Worm (Caenorhabditis elegans) whole organism, L4 larva: ENCODE data around the gene dnc-1.

Experiments used
- D1046.2 ChIP-seq: fragments of 200-800 bp; sonication (Bioruptor generic); IDR thresholded peaks from 2 replicates; pipeline ENCODE4 v1.3.6; 2022; ENCODE audit warnings: missing genetic modification characterization, missing compliant biosample characterization
- F44E2.7 ChIP-seq: fragments of 200-800 bp; sonication (Bioruptor generic); IDR thresholded peaks from 2 replicates; pipeline ENCODE4 v2.1.2; 2022; ENCODE audit warnings: missing genetic modification characterization, missing compliant biosample characterization
- T20F7.1 ChIP-seq: fragments of 200-800 bp; sonication (Bioruptor generic); optimal IDR thresholded peaks from 2 replicates; lab custom pipeline; 2018; ENCODE audit warnings: mild to moderate bottlenecking, missing genetic modification characterization, missing compliant biosample characterization
- Y48G9A.11 ChIP-seq: fragments of 200-800 bp; sonication (Bioruptor generic); IDR thresholded peaks from 2 replicates; pipeline ENCODE4 v1.3.6; 2022; ENCODE audit warnings: missing genetic modification reagents, missing genetic modification characterization, missing compliant biosample characterization
- ZK546.5 ChIP-seq, 2 experiments: sonication (generic microtip); optimal IDR thresholded peaks; 2 replicates each; lab custom pipeline; 2017; ENCODE audit warnings: missing biosample characterization in 2 of 2, missing genetic modification characterization in 2 of 2
- aly-2 ChIP-seq: sonication (generic microtip); optimal IDR thresholded peaks from 2 replicates; lab custom pipeline; 2018; ENCODE audit warnings: missing biosample characterization, missing genetic modification characterization
- attf-4 ChIP-seq: sonication (generic microtip); optimal IDR thresholded peaks from 3 replicates; lab custom pipeline; 2017; ENCODE audit warnings: missing biosample characterization, missing genetic modification characterization
- ceh-20 ChIP-seq: fragments of 200-800 bp; sonication (Bioruptor generic); IDR thresholded peaks from 2 replicates; pipeline ENCODE4 v1.3.6; 2022; ENCODE audit warnings: missing genetic modification reagents, missing genetic modification characterization, missing compliant biosample characterization
- ceh-28 ChIP-seq: fragments of 150-350 bp; optimal IDR thresholded peaks from 2 replicates; lab custom pipeline; 2014; ENCODE audit warnings: missing biosample characterization, missing genetic modification reagents, missing genetic modification characterization
- ceh-44 ChIP-seq: fragments of 200-800 bp; sonication (Bioruptor generic); IDR thresholded peaks from 2 replicates; pipeline ENCODE4 v1.3.6; 2022; ENCODE audit warnings: missing genetic modification reagents, missing genetic modification characterization, missing compliant biosample characterization
- ceh-82 ChIP-seq: sonication (generic microtip); optimal IDR thresholded peaks from 2 replicates; lab custom pipeline; 2017; ENCODE audit warnings: missing biosample characterization, missing genetic modification characterization
- ctbp-1 ChIP-seq: fragments of 200-800 bp; sonication (Bioruptor generic); IDR thresholded peaks from 2 replicates; pipeline ENCODE4 v1.3.6; 2022; ENCODE audit warnings: missing genetic modification reagents, missing genetic modification characterization, missing compliant biosample characterization
- daf-12 ChIP-seq: fragments of 150-350 bp; optimal IDR thresholded peaks from 2 replicates; lab custom pipeline; 2014; ENCODE audit warnings: missing biosample characterization, missing genetic modification reagents, missing genetic modification characterization
- daf-19 ChIP-seq: fragments of 200-800 bp; sonication (Bioruptor generic); conservative IDR thresholded peaks from 2 replicates; pipeline ENCODE4 v1.3.6; 2022; ENCODE audit warnings: missing genetic modification characterization, missing compliant biosample characterization
- daf-8 ChIP-seq: fragments of 200-800 bp; sonication (Bioruptor generic); IDR thresholded peaks from 2 replicates; pipeline ENCODE4 v1.3.6; 2022; ENCODE audit warnings: missing genetic modification characterization, missing compliant biosample characterization
- dmd-6 ChIP-seq: fragments of 200-800 bp; sonication (Bioruptor generic); IDR thresholded peaks from 2 replicates; pipeline ENCODE4 v1.3.6; 2022; ENCODE audit warnings: missing genetic modification reagents, missing genetic modification characterization, missing compliant biosample characterization
- dmd-8 ChIP-seq: fragments of 200-800 bp; sonication (Bioruptor generic); IDR thresholded peaks from 2 replicates; pipeline ENCODE4 v1.3.6; 2022; ENCODE audit warnings: missing genetic modification characterization, missing compliant biosample characterization
- duxl-1 ChIP-seq: sonication (generic microtip); optimal IDR thresholded peaks from 2 replicates; lab custom pipeline; 2016; ENCODE audit warnings: mild to moderate bottlenecking, missing genetic modification characterization, moderate library complexity, missing compliant biosample characterization; ENCODE audit not compliant: poor library complexity
- dve-1 ChIP-seq: sonication (generic microtip); optimal IDR thresholded peaks from 2 replicates; lab custom pipeline; 2017; ENCODE audit warnings: antibody characterized with exemption, mild to moderate bottlenecking, missing genetic modification characterization, missing compliant biosample characterization; ENCODE audit not compliant: insufficient read depth
- hmg-1.1 ChIP-seq: fragments of 200-800 bp; sonication (Bioruptor generic); IDR thresholded peaks from 2 replicates; pipeline ENCODE4 v1.3.6; 2022; ENCODE audit warnings: missing genetic modification reagents, missing genetic modification characterization, missing compliant biosample characterization
- jun-1 ChIP-seq: fragments of 150-350 bp; optimal IDR thresholded peaks from 2 replicates; lab custom pipeline; 2014; ENCODE audit warnings: missing biosample characterization, missing genetic modification reagents, missing genetic modification characterization
- lim-7 ChIP-seq: fragments of 200-800 bp; sonication (Bioruptor generic); IDR thresholded peaks from 2 replicates; pipeline ENCODE4 v1.3.6; 2022; ENCODE audit warnings: missing genetic modification characterization, missing compliant biosample characterization
- lin-1 ChIP-seq: fragments of 200-800 bp; sonication (Bioruptor generic); IDR thresholded peaks from 2 replicates; pipeline ENCODE4 v1.3.6; 2022; ENCODE audit warnings: missing genetic modification reagents, missing genetic modification characterization, missing compliant biosample characterization
- lin-15B ChIP-seq: fragments of 150-350 bp; sonication (generic microtip); optimal IDR thresholded peaks from 3 replicates; lab custom pipeline; 2014; ENCODE audit warnings: missing biosample characterization, missing genetic modification characterization
- lin-29 ChIP-seq: fragments of 200-800 bp; sonication (Bioruptor generic); IDR thresholded peaks from 2 replicates; pipeline ENCODE4 v1.3.6; 2022; ENCODE audit warnings: missing genetic modification reagents, missing genetic modification characterization, missing compliant biosample characterization
- lin-38 ChIP-seq: fragments of 200-800 bp; sonication (Bioruptor generic); IDR thresholded peaks from 2 replicates; pipeline ENCODE4 v1.3.6; 2022; ENCODE audit warnings: missing genetic modification reagents, missing genetic modification characterization, missing compliant biosample characterization
- lir-3 ChIP-seq: sonication (generic microtip); optimal IDR thresholded peaks from 2 replicates; lab custom pipeline; 2016; ENCODE audit warnings: mild to moderate bottlenecking, missing genetic modification characterization, missing compliant biosample characterization
- lsy-2 ChIP-seq, 2 experiments: fragments of 150-350 bp in 1 of 2; sonication (generic microtip) in 1 of 2; optimal IDR thresholded peaks; 2 replicates each; lab custom pipeline; 2014 to 2017; ENCODE audit warnings: missing biosample characterization in 2 of 2, missing genetic modification characterization in 2 of 2
- mes-2 ChIP-seq: sonication (generic microtip); optimal IDR thresholded peaks from 2 replicates; lab custom pipeline; 2016; ENCODE audit warnings: missing genotype, mild to moderate bottlenecking, missing genetic modification characterization, missing compliant biosample characterization; ENCODE audit not compliant: poor library complexity, severe bottlenecking
- nhr-102 ChIP-seq: sonication (generic microtip); optimal IDR thresholded peaks from 2 replicates; lab custom pipeline; 2016; ENCODE audit warnings: mild to moderate bottlenecking, missing genetic modification characterization, moderate library complexity, missing compliant biosample characterization
- nhr-11 ChIP-seq: fragments of 150-350 bp; optimal IDR thresholded peaks from 2 replicates; lab custom pipeline; 2014; ENCODE audit warnings: missing biosample characterization, missing genetic modification characterization
- nhr-237 ChIP-seq: sonication (generic microtip); optimal IDR thresholded peaks from 2 replicates; lab custom pipeline; 2017; ENCODE audit warnings: missing biosample characterization, missing genetic modification characterization
- nhr-42 ChIP-seq: fragments of 200-800 bp; sonication (Bioruptor generic); IDR thresholded peaks from 2 replicates; pipeline ENCODE4 v1.3.6; 2022; ENCODE audit warnings: missing genetic modification characterization, missing compliant biosample characterization
- nhr-48 ChIP-seq: sonication (generic microtip); optimal IDR thresholded peaks from 2 replicates; lab custom pipeline; 2016; ENCODE audit warnings: mild to moderate bottlenecking, missing genetic modification characterization, missing compliant biosample characterization
- nhr-6 ChIP-seq: fragments of 150-350 bp; optimal IDR thresholded peaks from 2 replicates; lab custom pipeline; 2014; ENCODE audit warnings: missing biosample characterization, missing genetic modification characterization
- nhr-77 ChIP-seq: fragments of 150-350 bp; optimal IDR thresholded peaks from 2 replicates; lab custom pipeline; 2014; ENCODE audit warnings: missing biosample characterization, missing genetic modification characterization
- rbr-2 ChIP-seq: sonication (generic microtip); optimal IDR thresholded peaks from 2 replicates; lab custom pipeline; 2016; ENCODE audit warnings: missing genotype, missing genetic modification characterization, missing compliant biosample characterization
- saeg-2 ChIP-seq: fragments of 200-800 bp; sonication (Bioruptor generic); IDR thresholded peaks from 2 replicates; pipeline ENCODE4 v1.3.6; 2022; ENCODE audit warnings: missing genetic modification reagents, missing genetic modification characterization, missing compliant biosample characterization
- sdz-12 ChIP-seq: fragments of 200-800 bp; sonication (Bioruptor generic); optimal IDR thresholded peaks from 2 replicates; lab custom pipeline; 2018; ENCODE audit warnings: mild to moderate bottlenecking, missing genetic modification characterization, missing compliant biosample characterization
- set-16 ChIP-seq: fragments of 200-800 bp; sonication (Bioruptor generic); IDR thresholded peaks from 2 replicates; pipeline ENCODE4 v1.3.6; 2022; ENCODE audit warnings: missing genetic modification reagents, missing genetic modification characterization, missing compliant biosample characterization
- snpc-1.2 ChIP-seq: fragments of 200-800 bp; sonication (Bioruptor generic); IDR thresholded peaks from 2 replicates; pipeline ENCODE4 v1.3.6; 2022; ENCODE audit warnings: missing genetic modification reagents, missing genetic modification characterization, missing compliant biosample characterization
- snpc-4 ChIP-seq: fragments of 150-350 bp; optimal IDR thresholded peaks from 2 replicates; lab custom pipeline; 2014; ENCODE audit warnings: missing biosample characterization, missing genetic modification characterization
- tra-1 ChIP-seq: fragments of 200-800 bp; sonication (Bioruptor generic); IDR thresholded peaks from 2 replicates; pipeline ENCODE4 v1.3.6; 2022; ENCODE audit warnings: missing genetic modification reagents, missing genetic modification characterization, missing compliant biosample characterization
- unc-130 ChIP-seq: sonication (generic microtip); optimal IDR thresholded peaks from 2 replicates; lab custom pipeline; 2016; ENCODE audit warnings: missing genetic modification reagents, missing genetic modification characterization, missing compliant biosample characterization
- unc-39 ChIP-seq: sonication (generic microtip); optimal IDR thresholded peaks from 2 replicates; lab custom pipeline; 2017; ENCODE audit warnings: missing biosample characterization, missing genetic modification characterization
- zag-1 ChIP-seq: fragments of 150-350 bp; optimal IDR thresholded peaks from 2 replicates; lab custom pipeline; 2014; ENCODE audit warnings: missing biosample characterization, missing genetic modification characterization
- zfp-2 ChIP-seq: sonication (generic microtip); optimal IDR thresholded peaks from 2 replicates; lab custom pipeline; 2016; ENCODE audit warnings: mild to moderate bottlenecking, missing genetic modification characterization, missing compliant biosample characterization

Gene dnc-1

ce11 chrIV:10936906-10937540, 4.0 kb upstream of the dnc-1 start, which contains the start of gene fic-1 (continued):
- TF ChIP-seq F44E2.7 (GFP tag; lab: Robert Waterston, UW) (no peak), sdz-12 (GFP tag; lab: Kevin White, UChicago) (no peak), nhr-48 (tag; lab: Kevin White, UChicago) (no peak), dmd-6 (GFP tag; lab: Robert Waterston, UW) (peak; percentile 58), rbr-2 (tag; lab: Kevin White, UChicago) (no peak), lin-38 (GFP tag; lab: Robert Waterston, UW) (peak; percentile 24), zfp-2 (no peak), snpc-4 (tag; lab: Kevin White, UChicago) (no peak), dmd-8 (no peak), nhr-11 (tag; lab: Kevin White, UChicago) (peak; percentile 57), set-16 (GFP tag; lab: Robert Waterston, UW) (no peak), nhr-102 (no peak)

- no peak for TF ChIP-seq unc-39 (tag; lab: Kevin White, UChicago)
- peak; percentile 73 for TF ChIP-seq lin-38 (GFP tag; lab: Robert Waterston, UW)
- no peak for TF ChIP-seq ZK546.5 (tag; optimal IDR thresholded peaks at IDR 0.05; lab: Kevin White, UChicago)
- TF ChIP-seq tra-1 (GFP tag; lab: Robert Waterston, UW), result peak; percentile 92
- TF ChIP-seq D1046.2, result no peak
- peak; percentile 91 for TF ChIP-seq lin-1 (GFP tag; lab: Robert Waterston, UW)
- TF ChIP-seq saeg-2 (GFP tag; lab: Robert Waterston, UW), result peak; percentile 89
- peak; percentile 86 for TF ChIP-seq mes-2 (tag; lab: Kevin White, UChicago)
- no peak for TF ChIP-seq daf-12
- TF ChIP-seq T20F7.1 (GFP tag; lab: Kevin White, UChicago), result peak; percentile 83
- no peak for TF ChIP-seq F44E2.7 (GFP tag; lab: Robert Waterston, UW)
- peak; percentile 88 for TF ChIP-seq nhr-77
- peak; percentile 76 for TF ChIP-seq set-16 (GFP tag; lab: Robert Waterston, UW)
- TF ChIP-seq sdz-12 (GFP tag; lab: Kevin White, UChicago), result no peak
- TF ChIP-seq nhr-42 (GFP tag; lab: Robert Waterston, UW), result peak; percentile 87
- TF ChIP-seq lir-3, result no peak
- TF ChIP-seq Y48G9A.11 (GFP tag; lab: Robert Waterston, UW), result no peak
- TF ChIP-seq rbr-2 (tag; lab: Kevin White, UChicago), result no peak
- TF ChIP-seq lsy-2 (tag; optimal IDR thresholded peaks at IDR 0.05; lab: Kevin White, UChicago), result peak; percentile 88 to 95
- peak; percentile 54; the same call in 1 of the 2 replicates for TF ChIP-seq lin-29
- TF ChIP-seq hmg-1.1, result peak; percentile 87
- peak; percentile 97 for TF ChIP-seq dve-1 (tag; lab: Kevin White, UChicago)
- no peak for TF ChIP-seq daf-19 (GFP tag; lab: Robert Waterston, UW)
- peak; percentile 97 for TF ChIP-seq nhr-6
- peak; percentile 69 for TF ChIP-seq duxl-1 (tag; lab: Kevin White, UChicago)
- no peak for TF ChIP-seq snpc-1.2 (GFP tag; lab: Robert Waterston, UW)
- no peak for TF ChIP-seq daf-8 (GFP tag; lab: Robert Waterston, UW)
- peak; percentile 65 for TF ChIP-seq attf-4
- no peak for TF ChIP-seq lin-15B (tag; lab: Kevin White, UChicago)
- TF ChIP-seq zfp-2, result peak; percentile 39
- peak; percentile 87 for TF ChIP-seq ctbp-1 (GFP tag; lab: Robert Waterston, UW)
- TF ChIP-seq unc-130 (GFP tag; lab: Kevin White, UChicago), result no peak
- TF ChIP-seq jun-1, result peak; percentile 91
- TF ChIP-seq aly-2 (tag; lab: Kevin White, UChicago), result no peak
- no peak for TF ChIP-seq ceh-44 (GFP tag; lab: Robert Waterston, UW)
- TF ChIP-seq lim-7, result no peak
- TF ChIP-seq zag-1 (tag; lab: Kevin White, UChicago), result peak; percentile 26
- TF ChIP-seq nhr-237 (tag; lab: Kevin White, UChicago), result no peak
- peak; percentile 87 for TF ChIP-seq ceh-20 (GFP tag; lab: Robert Waterston, UW)
- peak; percentile 75 for TF ChIP-seq ceh-28 (tag; lab: Kevin White, UChicago)
- TF ChIP-seq nhr-102, result peak; percentile 92
- TF ChIP-seq ceh-82 (tag; lab: Kevin White, UChicago), result no peak
Measured at ce11 chrIV:10935853-10936491, 3.0 kb upstream of the dnc-1 start, which contains the start of gene lgg-2. lgg-2 (minus strand) TSS chrIV:10935903.
